Worm (Caenorhabditis elegans) whole organism, mixed stage, embryonic: ENCODE measurements around the gene K07B1.7.

Experiments used
- blmp-1 ChIP-seq: fragments of 150-350 bp; optimal IDR thresholded peaks from 2 replicates; lab custom pipeline; 2014; ENCODE audit warnings: missing biosample characterization, missing genetic modification characterization
- elt-1 ChIP-seq: sonication (generic microtip); optimal IDR thresholded peaks from 2 replicates; lab custom pipeline; 2017; ENCODE audit warnings: missing genetic modification characterization, mild to moderate bottlenecking, missing compliant biosample characterization, antibody characterized with exemption, moderate library complexity, borderline replicate concordance; ENCODE audit not compliant: insufficient read depth
- lsy-2 ChIP-seq: fragments of 150-350 bp; optimal IDR thresholded peaks from 2 replicates; lab custom pipeline; 2014; ENCODE audit warnings: missing biosample characterization, missing genetic modification characterization
- mab-5 ChIP-seq: fragments of 150-350 bp; optimal IDR thresholded peaks from 2 replicates; lab custom pipeline; 2014; ENCODE audit warnings: missing biosample characterization, missing genetic modification characterization
- mls-2 ChIP-seq: sonication (generic microtip); optimal IDR thresholded peaks from 2 replicates; lab custom pipeline; 2016; ENCODE audit warnings: mild to moderate bottlenecking, missing genetic modification characterization, moderate library complexity, missing compliant biosample characterization
- nhr-12 ChIP-seq: fragments of 150-350 bp; optimal IDR thresholded peaks from 2 replicates; lab custom pipeline; 2014; ENCODE audit warnings: missing biosample characterization, missing genetic modification characterization
- nhr-28 ChIP-seq: fragments of 150-350 bp; optimal IDR thresholded peaks from 2 replicates; lab custom pipeline; 2014; ENCODE audit warnings: missing biosample characterization, missing genetic modification characterization
- snpc-4 ChIP-seq: fragments of 150-350 bp; optimal IDR thresholded peaks from 2 replicates; lab custom pipeline; 2014; ENCODE audit warnings: missing biosample characterization, missing genetic modification characterization
- ztf-11 ChIP-seq: fragments of 150-350 bp; optimal IDR thresholded peaks from 2 replicates; lab custom pipeline; 2014; ENCODE audit warnings: missing biosample characterization, missing genetic modification characterization

DNA sequence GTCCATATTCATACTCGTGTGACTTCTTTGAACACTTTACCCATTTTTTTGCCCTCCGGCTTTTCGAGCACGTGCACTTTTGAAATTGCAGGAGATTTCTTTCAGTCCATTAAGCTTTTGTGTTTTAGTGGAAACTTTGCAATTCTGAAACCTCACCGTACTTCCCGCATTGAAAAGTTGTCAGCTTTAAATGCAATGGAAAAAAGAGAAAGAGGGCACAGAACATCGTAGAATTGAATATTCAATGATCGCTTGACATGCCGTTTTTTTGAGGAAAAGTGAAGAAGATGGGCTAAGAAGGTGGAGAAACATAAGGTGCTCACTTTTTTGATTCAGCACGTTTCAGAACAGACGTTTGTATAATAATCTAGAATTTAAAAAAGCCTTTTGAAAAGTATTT lies 32.4 kb downstream of the K07B1.7 start:
- TF ChIP-seq ztf-11 (tag; lab: Kevin White, UChicago) (no peak), nhr-28 (no peak), mls-2 (no peak), snpc-4 (tag; lab: Kevin White, UChicago) (no peak), mab-5 (tag; lab: Kevin White, UChicago) (no peak), elt-1 (no peak), nhr-12 (no peak), lsy-2 (tag; lab: Kevin White, UChicago) (no peak), blmp-1 (tag; lab: Kevin White, UChicago) (no peak)
